Worm (Caenorhabditis elegans): ENCODE measurements around the gene F59D12.3.

The F59D12.3 gene

DNA sequence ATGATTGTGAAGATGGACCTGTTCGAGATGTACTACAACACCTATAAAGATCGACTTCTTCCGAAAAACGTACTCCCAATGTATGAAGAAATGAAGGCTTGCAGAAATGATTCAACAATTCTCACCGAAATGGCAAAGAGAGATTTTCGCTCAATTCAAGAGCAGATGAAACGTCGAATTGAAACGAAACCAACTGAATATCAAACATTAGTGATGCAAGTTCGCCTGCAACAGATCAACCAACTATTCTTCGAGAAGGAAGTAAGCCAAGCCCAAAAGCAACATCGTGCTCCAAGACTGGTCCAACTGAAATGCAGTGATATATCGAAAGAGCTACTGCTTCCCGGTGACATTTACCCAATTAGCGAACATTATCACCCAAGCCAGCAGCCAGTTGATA lies 41.1 kb downstream of the F59D12.3 start:
- TF ChIP-seq fkh-2 (tag; optimal IDR thresholded peaks at IDR 0.05) = no peak
- no peak for TF ChIP-seq nhr-28 (tag; optimal IDR thresholded peaks at IDR 0.05)

DNA sequence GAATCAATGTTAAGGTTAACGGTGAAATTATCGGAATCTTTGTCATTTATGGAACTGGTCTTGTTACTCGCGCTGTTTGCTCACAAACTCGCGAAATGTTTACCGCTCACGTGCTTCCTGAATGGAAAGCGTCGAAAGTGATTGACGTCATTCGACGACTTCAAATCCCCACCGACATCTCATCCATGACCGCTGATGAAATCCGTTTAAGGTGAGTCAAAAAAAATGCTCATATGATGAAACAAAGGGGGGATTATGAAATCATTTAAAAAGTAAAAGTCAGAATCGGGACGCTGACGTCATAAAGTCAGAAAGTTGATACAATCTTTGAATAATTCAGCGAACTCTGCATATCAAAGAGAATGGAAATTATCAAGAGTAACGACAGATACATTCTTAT lies 42.2 kb downstream of the F59D12.3 start:
- TF ChIP-seq unc-62 (GFP tag; optimal IDR thresholded peaks at IDR 0.05) = no peak
- peak; percentile 15 for TF ChIP-seq nfya-1 (tag; optimal IDR thresholded peaks at IDR 0.05; ENCODE audit: insufficient read depth)
- TF ChIP-seq pha-4 (tag; optimal IDR thresholded peaks at IDR 0.05) = peak; percentile 11
- peak; percentile 51 for TF ChIP-seq jun-1 (tag; optimal IDR thresholded peaks at IDR 0.05)

- TF ChIP-seq fkh-10 (GFP tag; optimal IDR thresholded peaks at IDR 0.05) (no peak), nhr-23 (tag; optimal IDR thresholded peaks at IDR 0.05) (peak; percentile 95), eor-1 (tag; optimal IDR thresholded peaks at IDR 0.05) (peak in 1 of 2 experiments; percentile 47), nhr-43 (tag; optimal IDR thresholded peaks at IDR 0.05; ENCODE audit: poor library complexity, severe bottlenecking) (peak; percentile 64), unc-62 (GFP tag; optimal IDR thresholded peaks at IDR 0.05) (peak; percentile 90), zag-1 (tag; optimal IDR thresholded peaks at IDR 0.05) (peak; percentile 19), fos-1 (tag; optimal IDR thresholded peaks at IDR 0.05) (peak; percentile 88), nfya-1 (tag; optimal IDR thresholded peaks at IDR 0.05; ENCODE audit: insufficient read depth) (peak; percentile 91), mml-1 (tag; optimal IDR thresholded peaks at IDR 0.05) (no peak), R02D3.7 (tag; optimal IDR thresholded peaks at IDR 0.05) (peak; percentile 71), unc-39 (tag; optimal IDR thresholded peaks at IDR 0.05) (no peak), fkh-2 (tag; optimal IDR thresholded peaks at IDR 0.05) (no peak), ceh-82 (tag; optimal IDR thresholded peaks at IDR 0.05) (peak; percentile 27), tbx-2 (tag; optimal IDR thresholded peaks at IDR 0.05) (peak; percentile 64), lin-39 (tag; optimal IDR thresholded peaks at IDR 0.05) (peak; percentile 91), nhr-12 (tag; optimal IDR thresholded peaks at IDR 0.05) (no peak), egl-5 (tag; optimal IDR thresholded peaks at IDR 0.05) (peak; percentile 84), elt-2 (tag; optimal IDR thresholded peaks at IDR 0.05) (peak; percentile 96), hmg-11 (tag; optimal IDR thresholded peaks at IDR 0.05) (peak; percentile 75), nhr-25 (tag; optimal IDR thresholded peaks at IDR 0.05) (peak; percentile 98), ztf-11 (tag; optimal IDR thresholded peaks at IDR 0.05) (no peak), elt-1 (tag; optimal IDR thresholded peaks at IDR 0.05) (peak; percentile 76), nhr-77 (tag; optimal IDR thresholded peaks at IDR 0.05) (peak; percentile 75), mdl-1 (tag; optimal IDR thresholded peaks at IDR 0.05) (peak; percentile 94), pha-4 (tag; optimal IDR thresholded peaks at IDR 0.05) (peak; percentile 92), nhr-76 (tag; optimal IDR thresholded peaks at IDR 0.05) (peak; percentile 72), ceh-28 (tag; optimal IDR thresholded peaks at IDR 0.05) (peak; percentile 88), jun-1 (tag; optimal IDR thresholded peaks at IDR 0.05) (peak; percentile 98), pqm-1 (tag; optimal IDR thresholded peaks at IDR 0.05) (peak; percentile 96), ztf-4 (tag; optimal IDR thresholded peaks at IDR 0.05) (peak; percentile 85), sea-2 (GFP tag; optimal IDR thresholded peaks at IDR 0.05) (peak; percentile 70), lsy-12 (tag; optimal IDR thresholded peaks at IDR 0.05) (peak; percentile 84), nhr-67 (tag; optimal IDR thresholded peaks at IDR 0.05) (no peak), nhr-28 (tag; optimal IDR thresholded peaks at IDR 0.05) (no peak), ama-1 (optimal IDR thresholded peaks at IDR 0.05) (peak; percentile 79), ZK546.5 (tag; optimal IDR thresholded peaks at IDR 0.05) (no peak), elt-3 (tag; optimal IDR thresholded peaks at IDR 0.05) (peak; percentile 15 to 97 (median 44)), lin-15B (tag; optimal IDR thresholded peaks at IDR 0.05) (peak; percentile 68), daf-12 (tag; optimal IDR thresholded peaks at IDR 0.05) (no peak), egl-27 (tag; optimal IDR thresholded peaks at IDR 0.05) (peak; percentile 90), nhr-11 (tag; optimal IDR thresholded peaks at IDR 0.05) (peak; percentile 93), nhr-237 (tag; optimal IDR thresholded peaks at IDR 0.05) (no peak), skn-1 (tag; optimal IDR thresholded peaks at IDR 0.05) (peak; percentile 83), aly-2 (tag; optimal IDR thresholded peaks at IDR 0.05) (peak; percentile 12), snpc-4 (tag; optimal IDR thresholded peaks at IDR 0.05) (peak; percentile 73), ceh-9 (tag; optimal IDR thresholded peaks at IDR 0.05) (no peak)
These were observed 43.2 kb downstream of the F59D12.3 start, which contains the start of gene nipi-3 for ce11 chrX:15607498-15608019. nipi-3 (plus strand) TSS chrX:15607969.
